Fruit fly (Drosophila melanogaster) whole organism, embryonic: ENCODE results near the gene Irc.

Source experiments
- Asciz ChIP-seq: fragments of 200-800 bp; sonication (Bioruptor generic); optimal IDR thresholded peaks from 2 replicates; lab custom pipeline; 2017; ENCODE audit warnings: missing biosample characterization, mild to moderate bottlenecking, missing genetic modification characterization, missing genetic modification reagents
- CG10543 ChIP-seq: fragments of 200-800 bp; sonication (Bioruptor generic); optimal IDR thresholded peaks from 3 replicates; lab custom pipeline; 2017; ENCODE audit warnings: missing biosample characterization, mild to moderate bottlenecking, missing genetic modification characterization, moderate library complexity
- CG11696 ChIP-seq: fragments of 200-800 bp; sonication (Bioruptor generic); IDR thresholded peaks from 2 replicates; pipeline ENCODE4 v1.3.6; 2022; ENCODE audit warnings: missing biosample characterization, missing genetic modification characterization
- CG12104 ChIP-seq: fragments of 200-800 bp; sonication (Bioruptor generic); optimal IDR thresholded peaks from 3 replicates; lab custom pipeline; 2016; ENCODE audit warnings: missing biosample characterization, missing genetic modification characterization
- CG12942 ChIP-seq: fragments of 200-800 bp; sonication (Bioruptor generic); optimal IDR thresholded peaks from 3 replicates; lab custom pipeline; 2016; ENCODE audit warnings: missing biosample characterization, missing genetic modification characterization
- CG16815 ChIP-seq: fragments of 200-800 bp; sonication (Bioruptor generic); optimal IDR thresholded peaks from 3 replicates; lab custom pipeline; 2017; ENCODE audit warnings: missing biosample characterization, mild to moderate bottlenecking, missing genetic modification characterization
- CG18599 ChIP-seq: fragments of 200-800 bp; sonication (Bioruptor generic); optimal IDR thresholded peaks from 3 replicates; lab custom pipeline; 2017; ENCODE audit warnings: missing biosample characterization, missing genetic modification characterization, mild to moderate bottlenecking, moderate library complexity, missing genetic modification reagents
- CG18619 ChIP-seq: fragments of 200-800 bp; sonication (Bioruptor generic); optimal IDR thresholded peaks from 3 replicates; lab custom pipeline; 2017; ENCODE audit warnings: missing biosample characterization, mild to moderate bottlenecking, missing genetic modification characterization
- CG2875 ChIP-seq: fragments of 200-800 bp; sonication (Bioruptor generic); optimal IDR thresholded peaks from 2 replicates; lab custom pipeline; 2017; ENCODE audit warnings: missing biosample characterization, mild to moderate bottlenecking, missing genetic modification characterization, missing genetic modification reagents
- CG34376 ChIP-seq: fragments of 200-800 bp; sonication (Bioruptor generic); optimal IDR thresholded peaks from 2 replicates; lab custom pipeline; 2018; ENCODE audit warnings: missing biosample characterization, mild to moderate bottlenecking, missing genetic modification characterization
- CG4282 ChIP-seq: fragments of 200-800 bp; sonication (Bioruptor generic); optimal IDR thresholded peaks from 2 replicates; lab custom pipeline; 2016; ENCODE audit warnings: missing biosample characterization, missing genetic modification characterization
- CG4730 ChIP-seq: fragments of 200-800 bp; sonication (Bioruptor generic); IDR thresholded peaks from 2 replicates; pipeline ENCODE4 v1.3.6; 2022; ENCODE audit warnings: missing biosample characterization, missing genetic modification characterization
- CG5953 ChIP-seq: fragments of 200-800 bp; sonication (Bioruptor generic); IDR thresholded peaks from 2 replicates; pipeline ENCODE4 v1.3.6; 2022; ENCODE audit warnings: missing biosample characterization, missing genetic modification characterization
- CG6854 ChIP-seq: fragments of 200-800 bp; sonication (Bioruptor generic); optimal IDR thresholded peaks from 3 replicates; lab custom pipeline; 2017; ENCODE audit warnings: missing biosample characterization, mild to moderate bottlenecking, missing genetic modification characterization
- CG7556 ChIP-seq: fragments of 200-800 bp; sonication (Bioruptor generic); optimal IDR thresholded peaks from 2 replicates; lab custom pipeline; 2017; ENCODE audit warnings: missing biosample characterization, mild to moderate bottlenecking, missing genetic modification characterization
- CG8281 ChIP-seq: fragments of 200-800 bp; sonication (Bioruptor generic); optimal IDR thresholded peaks from 2 replicates; lab custom pipeline; 2018; ENCODE audit warnings: missing biosample characterization, mild to moderate bottlenecking, missing genetic modification characterization, moderate library complexity
- CG8290 ChIP-seq, 3 experiments: fragments of 200-800 bp; sonication (Bioruptor generic); optimal IDR thresholded peaks; 2 replicates each; lab custom pipeline; 2016 to 2019; ENCODE audit warnings: missing biosample characterization in 3 of 3, missing genetic modification characterization in 3 of 3, mild to moderate bottlenecking in 2 of 3, moderate library complexity in 1 of 3
- D ChIP-seq, 2 experiments: fragments of 200-800 bp in 1 of 2; fragments of >200 bp in 1 of 2; sonication (Bioruptor generic) in 1 of 2; optimal IDR thresholded peaks; 2 replicates in 1 of 2; 3 replicates in 1 of 2; lab custom pipeline; 2017; ENCODE audit warnings: mild to moderate bottlenecking in 1 of 2, missing biosample characterization in 1 of 2, missing genetic modification characterization in 1 of 2, missing genetic modification reagents in 1 of 2
- Dbx ChIP-seq: fragments of 200-800 bp; sonication (Bioruptor generic); IDR thresholded peaks from 3 replicates; pipeline ENCODE4 v1.3.6; 2022; ENCODE audit warnings: missing biosample characterization, missing genetic modification characterization
- E2f1 ChIP-seq: fragments of 200-800 bp; sonication (Bioruptor generic); IDR thresholded peaks from 2 replicates; pipeline ENCODE4 v1.3.6; 2022; ENCODE audit warnings: missing biosample characterization, missing genetic modification characterization
- HmgD ChIP-seq: fragments of 200-800 bp; sonication (Bioruptor generic); optimal IDR thresholded peaks from 3 replicates; lab custom pipeline; 2016; ENCODE audit warnings: missing biosample characterization, missing genetic modification characterization
- Lim3 ChIP-seq: fragments of 200-800 bp; sonication (Bioruptor generic); IDR thresholded peaks from 2 replicates; pipeline ENCODE4 v1.3.6; 2022; ENCODE audit warnings: missing biosample characterization, missing genetic modification characterization
- Med ChIP-seq: fragments of 200-800 bp; sonication (Bioruptor generic); peaks from one replicate; lab custom pipeline; 2016; ENCODE audit warnings: missing biosample characterization, missing genetic modification characterization, mild to moderate bottlenecking, inconsistent platforms, moderate library complexity
- Meics ChIP-seq: fragments of 200-800 bp; sonication (Bioruptor generic); optimal IDR thresholded peaks from 2 replicates; lab custom pipeline; 2017; ENCODE audit warnings: missing biosample characterization, mild to moderate bottlenecking, missing genetic modification characterization
- Nf-YB ChIP-seq: fragments of 200-800 bp; sonication (Bioruptor generic); optimal IDR thresholded peaks from 3 replicates; lab custom pipeline; 2019; ENCODE audit warnings: missing biosample characterization, mild to moderate bottlenecking, missing genetic modification characterization, moderate library complexity
- Rfx ChIP-seq: fragments of 200-800 bp; sonication (Bioruptor generic); IDR thresholded peaks from 2 replicates; pipeline ENCODE4 v1.3.6; 2022; ENCODE audit warnings: missing biosample characterization, missing genetic modification characterization
- Sox100B ChIP-seq: fragments of 200-800 bp; sonication (Bioruptor generic); optimal IDR thresholded peaks from 3 replicates; lab custom pipeline; 2018; ENCODE audit warnings: missing biosample characterization, mild to moderate bottlenecking, missing genetic modification characterization
- Sry-δ ChIP-seq: fragments of 200-800 bp; sonication (Bioruptor generic); optimal IDR thresholded peaks from 2 replicates; lab custom pipeline; 2016; ENCODE audit warnings: missing biosample characterization, missing genetic modification characterization
- Vsx1 ChIP-seq: fragments of 200-800 bp; sonication (Bioruptor generic); optimal IDR thresholded peaks from 2 replicates; lab custom pipeline; 2017; ENCODE audit warnings: missing biosample characterization, mild to moderate bottlenecking, missing genetic modification characterization, missing genetic modification reagents
- crp ChIP-seq, 2 experiments: fragments of 200-800 bp; sonication (Bioruptor generic); optimal IDR thresholded peaks; 2 replicates in 1 of 2; 3 replicates in 1 of 2; lab custom pipeline; 2017; ENCODE audit warnings: missing biosample characterization in 2 of 2, missing genetic modification characterization in 2 of 2, mild to moderate bottlenecking in 1 of 2, moderate library complexity in 1 of 2
- dimm ChIP-seq: fragments of 200-800 bp; sonication (Bioruptor generic); IDR thresholded peaks from 2 replicates; pipeline ENCODE4 v1.3.6; 2022; ENCODE audit warnings: missing biosample characterization, missing genetic modification characterization
- en ChIP-seq: fragments of 200-800 bp; sonication (Bioruptor generic); optimal IDR thresholded peaks from 2 replicates; lab custom pipeline; 2016; ENCODE audit warnings: missing biosample characterization, missing genetic modification characterization
- exex ChIP-seq: fragments of 200-800 bp; sonication (Bioruptor generic); optimal IDR thresholded peaks from 4 replicates; lab custom pipeline; 2018; ENCODE audit warnings: missing biosample characterization, mild to moderate bottlenecking, missing genetic modification characterization, moderate library complexity
- ftz-f1 ChIP-seq: fragments of 200-800 bp; sonication (Bioruptor generic); optimal IDR thresholded peaks from 2 replicates; lab custom pipeline; 2016; ENCODE audit warnings: missing biosample characterization, missing genetic modification characterization
- grn ChIP-seq: fragments of 200-800 bp; sonication (Bioruptor generic); optimal IDR thresholded peaks from 3 replicates; lab custom pipeline; 2017; ENCODE audit warnings: missing biosample characterization, missing genetic modification characterization
- gro ChIP-seq: fragments of 200-800 bp; sonication (Bioruptor generic); optimal IDR thresholded peaks from 2 replicates; lab custom pipeline; 2016; ENCODE audit warnings: missing biosample characterization, missing genetic modification characterization
- gsb ChIP-seq: fragments of 200-800 bp; sonication (Bioruptor generic); IDR thresholded peaks from 2 replicates; pipeline ENCODE4 v1.3.6; 2022; ENCODE audit warnings: missing biosample characterization, missing genetic modification characterization
- gsb-n ChIP-seq: fragments of 200-800 bp; sonication (Bioruptor generic); optimal IDR thresholded peaks from 3 replicates; lab custom pipeline; 2018; ENCODE audit warnings: missing biosample characterization, mild to moderate bottlenecking, missing genetic modification characterization
- hth ChIP-seq: fragments of >200 bp; optimal IDR thresholded peaks from 2 replicates; lab custom pipeline; 2017; ENCODE audit warnings: inconsistent platforms
- jing ChIP-seq: fragments of 200-800 bp; sonication (Bioruptor generic); optimal IDR thresholded peaks from 2 replicates; lab custom pipeline; 2018; ENCODE audit warnings: missing biosample characterization, mild to moderate bottlenecking, missing genetic modification characterization
- lab ChIP-seq: fragments of 200-800 bp; sonication (Bioruptor generic); optimal IDR thresholded peaks from 3 replicates; lab custom pipeline; 2017; ENCODE audit warnings: missing biosample characterization, missing genetic modification characterization, mild to moderate bottlenecking, moderate library complexity, missing genetic modification reagents
- mirr ChIP-seq: fragments of 200-800 bp; sonication (Bioruptor generic); optimal IDR thresholded peaks from 3 replicates; lab custom pipeline; 2018; ENCODE audit warnings: missing biosample characterization, mild to moderate bottlenecking, missing genetic modification characterization
- nerfin-1 ChIP-seq: fragments of 200-800 bp; sonication (Bioruptor generic); optimal IDR thresholded peaks from 3 replicates; lab custom pipeline; 2019; ENCODE audit warnings: missing biosample characterization, mild to moderate bottlenecking, missing genetic modification characterization, moderate library complexity
- sr ChIP-seq: fragments of 200-800 bp; sonication (Bioruptor generic); IDR thresholded peaks from 3 replicates; pipeline ENCODE4 v1.3.6; 2022; ENCODE audit warnings: missing biosample characterization, missing genetic modification characterization
- stc ChIP-seq: fragments of 200-800 bp; sonication (Bioruptor generic); IDR thresholded peaks from 2 replicates; pipeline ENCODE4 v1.3.6; 2022; ENCODE audit warnings: missing biosample characterization, missing genetic modification characterization
- sug ChIP-seq: fragments of 200-800 bp; optimal IDR thresholded peaks from 2 replicates; lab custom pipeline; 2019; ENCODE audit warnings: missing biosample characterization, mild to moderate bottlenecking, missing genetic modification characterization, moderate library complexity
- vfl ChIP-seq: fragments of 200-800 bp; sonication (Bioruptor generic); optimal IDR thresholded peaks from 2 replicates; lab custom pipeline; 2016; ENCODE audit warnings: missing biosample characterization, missing genetic modification characterization
- wdn ChIP-seq: fragments of 200-800 bp; sonication (Bioruptor generic); IDR thresholded peaks from 2 replicates; pipeline ENCODE4 v1.3.6; 2022; ENCODE audit warnings: missing biosample characterization, missing genetic modification characterization

The Irc gene

DNA sequence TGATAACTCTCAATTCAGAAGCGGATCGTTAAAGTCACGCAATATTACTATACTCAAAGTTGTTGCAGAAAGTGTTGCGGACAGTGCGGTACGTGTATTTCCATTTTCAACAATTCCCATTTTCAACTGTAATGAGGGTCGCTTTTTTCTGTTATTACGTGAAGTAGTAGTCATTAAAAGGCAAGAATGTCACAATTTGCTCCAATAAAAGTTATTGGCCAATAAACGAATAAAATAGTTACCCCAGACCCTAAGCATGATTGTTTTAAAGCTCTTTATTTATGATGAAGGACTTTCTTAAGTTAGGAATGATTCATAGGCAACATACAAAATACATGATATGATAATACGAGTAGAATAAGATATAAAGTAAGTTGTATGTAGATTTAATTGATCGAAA lies 4.7 kb downstream of the Irc start (continued):
- no peak for TF ChIP-seq D (optimal IDR thresholded peaks at IDR 0.05; lab: Kevin White, UChicago)
- no peak for TF ChIP-seq D (GFP tag; optimal IDR thresholded peaks at IDR 0.05; lab: Kevin White, UChicago)
- TF ChIP-seq Nf-YB (GFP tag; lab: Kevin White, UChicago) = peak; percentile 21
- TF ChIP-seq gsb (GFP tag; lab: Robert Waterston, UW) = no peak
- TF ChIP-seq wdn = no peak
- TF ChIP-seq nerfin-1 (tag; lab: Kevin White, UChicago) = no peak
- no peak for TF ChIP-seq CG8290 (GFP tag; optimal IDR thresholded peaks at IDR 0.05; lab: Kevin White, UChicago)
- peak in 1 of 2 experiments; percentile 26 for TF ChIP-seq CG8290 (tag; optimal IDR thresholded peaks at IDR 0.05; lab: Kevin White, UChicago)
- TF ChIP-seq CG6854 (GFP tag; lab: Kevin White, UChicago) = no peak
- TF ChIP-seq en (GFP tag; lab: Kevin White, UChicago) = no peak
- TF ChIP-seq, all 482 proteins: peak for 30

DNA sequence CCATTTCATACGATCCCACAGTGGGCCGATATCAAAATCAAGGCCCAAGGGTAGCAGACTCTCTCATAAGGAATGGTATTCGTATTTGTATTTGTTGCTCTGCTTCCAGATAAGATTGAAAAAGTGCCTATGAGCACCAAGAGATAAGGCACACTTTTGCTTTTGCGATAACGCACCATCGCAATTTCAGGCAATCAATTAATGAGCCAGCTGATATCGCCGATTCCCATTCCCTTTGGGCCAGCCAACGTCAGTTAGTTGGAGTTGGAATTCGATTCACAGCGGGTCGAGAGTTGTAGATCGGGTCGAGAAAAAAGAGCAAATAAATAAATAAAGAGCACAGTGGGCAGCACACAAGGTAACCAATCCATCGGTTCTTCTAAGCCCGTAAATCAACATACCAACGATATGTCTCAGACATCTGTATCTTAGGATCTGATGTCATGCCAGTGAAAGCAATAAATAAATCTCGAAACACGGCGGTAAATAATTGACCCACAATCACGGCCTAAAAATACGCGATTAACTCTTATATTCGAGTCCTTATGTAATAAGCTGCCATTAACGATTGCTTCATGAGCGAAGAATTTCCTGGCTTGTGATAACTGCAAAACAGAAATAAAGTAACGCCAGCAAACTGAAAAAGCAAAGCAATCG lies 5.5 kb downstream of the Irc start, which contains the start of gene CG8907:
Gene CG8907, plus strand, starts transcription at position 252 of the 657 bp plus-strand sequence.
- TF ChIP-seq Sry-δ (GFP tag; lab: Kevin White, UChicago) (no peak), CG2875 (GFP tag; lab: Kevin White, UChicago) (no peak), Asciz (GFP tag; lab: Kevin White, UChicago) (no peak), gsb-n (tag; lab: Kevin White, UChicago) (no peak), HmgD (GFP tag; lab: Kevin White, UChicago) (no peak), CG34376 (GFP tag; lab: Kevin White, UChicago) (peak; percentile 49), CG5953 (GFP tag; lab: Robert Waterston, UW) (no peak), stc (GFP tag; lab: Robert Waterston, UW) (no peak), Dbx (GFP tag; lab: Robert Waterston, UW) (peak; percentile 27; the same call in 1 of the 3 replicates), Lim3 (no peak; the same call in 1 of the 2 replicates), Sox100B (GFP tag; lab: Kevin White, UChicago) (no peak), CG4282 (GFP tag; lab: Kevin White, UChicago) (no peak), CG11696 (GFP tag; lab: Robert Waterston, UW) (no peak), Nf-YB (GFP tag; lab: Kevin White, UChicago) (no peak), CG7556 (no peak), jing (no peak), exex (tag; lab: Kevin White, UChicago) (peak; percentile 98), Med (peak; percentile 49), gro (GFP tag; lab: Kevin White, UChicago) (peak; percentile 6), Vsx1 (no peak), ftz-f1 (GFP tag; lab: Kevin White, UChicago) (no peak), CG10543 (GFP tag; lab: Kevin White, UChicago) (peak; percentile 39), vfl (GFP tag; lab: Kevin White, UChicago) (no peak), hth (lab: Kevin White, UChicago) (no peak), CG16815 (GFP tag; lab: Kevin White, UChicago) (no peak), Rfx (GFP tag; lab: Robert Waterston, UW) (peak; percentile 15; the same call in 1 of the 2 replicates), CG4730 (GFP tag; lab: Robert Waterston, UW) (no peak), CG18619 (no peak), sug (tag; lab: Kevin White, UChicago) (peak; percentile 68), CG8281 (no peak), CG12942 (GFP tag; lab: Kevin White, UChicago) (no peak), grn (GFP tag; lab: Kevin White, UChicago) (peak; percentile 82), Meics (no peak), CG12104 (GFP tag; lab: Kevin White, UChicago) (no peak), sr (GFP tag; lab: Robert Waterston, UW) (no peak), lab (GFP tag; lab: Kevin White, UChicago) (peak; percentile 74), CG18599 (GFP tag; lab: Kevin White, UChicago) (peak; percentile 11), crp (GFP tag; optimal IDR thresholded peaks at IDR 0.05; lab: Kevin White, UChicago) (no peak), dimm (GFP tag; lab: Robert Waterston, UW) (no peak), E2f1 (GFP tag; lab: Robert Waterston, UW) (no peak), mirr (peak; percentile 65)
